Fruit fly (Drosophila melanogaster): ENCODE measurements around the gene CG11839.

The CG11839 gene

dm6 chr3R:25066856-25067255, 2.9 kb upstream of the CG11839 start:
- no peak for TF ChIP-seq Ets96B (tag; optimal IDR thresholded peaks at IDR 0.05)

dm6 chr3R:25070871-25071270, 1.1 kb downstream of the CG11839 start, which contains the start of gene CG11836:
CG11836 (plus strand) TSS chr3R:25071126.
- TF ChIP-seq Blimp-1 (GFP tag; optimal IDR thresholded peaks at IDR 0.05) (peak; percentile 46), CG7368 (GFP tag; optimal IDR thresholded peaks at IDR 0.05) (no peak)

- TF ChIP-seq cyc (GFP tag; optimal IDR thresholded peaks at IDR 0.05): no peak
- no peak for TF ChIP-seq Lpt (GFP tag; optimal IDR thresholded peaks at IDR 0.05)
- TF ChIP-seq Eip78C (GFP tag): peak; percentile 82
- no peak for TF ChIP-seq CG8119 (GFP tag; IDR thresholded peaks at IDR 0.05)
- TF ChIP-seq CG11762 (GFP tag; optimal IDR thresholded peaks at IDR 0.05; ENCODE audit: insufficient read depth): no peak
- no peak for TF ChIP-seq CG6163 (GFP tag; IDR thresholded peaks at IDR 0.05)
- TF ChIP-seq CG6792 (GFP tag; optimal IDR thresholded peaks at IDR 0.05): no peak
- no peak for TF ChIP-seq CG1621 (tag; optimal IDR thresholded peaks at IDR 0.05)
- TF ChIP-seq Eip93F (GFP tag; optimal IDR thresholded peaks at IDR 0.05): peak; percentile 53
- no peak for TF ChIP-seq Sox15 (GFP tag; optimal IDR thresholded peaks at IDR 0.05)
- peak; percentile 27 for TF ChIP-seq Sox14 (GFP tag; optimal IDR thresholded peaks at IDR 0.05)
- no peak for TF ChIP-seq Sox102F (GFP tag; optimal IDR thresholded peaks at IDR 0.05)
- TF ChIP-seq esn (GFP tag; optimal IDR thresholded peaks at IDR 0.05): peak; percentile 47
- no peak for TF ChIP-seq CG9139 (GFP tag; optimal IDR thresholded peaks at IDR 0.05)
- no peak for TF ChIP-seq salr (GFP tag; optimal IDR thresholded peaks at IDR 0.05)
- TF ChIP-seq CG8632 (GFP tag; optimal IDR thresholded peaks at IDR 0.05): no peak
- peak; percentile 1 for TF ChIP-seq achi (GFP tag; optimal IDR thresholded peaks at IDR 0.05)
- TF ChIP-seq CG31627 (GFP tag; optimal IDR thresholded peaks at IDR 0.05): no peak
- no peak for TF ChIP-seq fd85E (GFP tag; optimal IDR thresholded peaks at IDR 0.05)
- no peak for TF ChIP-seq svp (GFP tag)
- TF ChIP-seq CG3032 (tag; optimal IDR thresholded peaks at IDR 0.05): peak; percentile 13
- TF ChIP-seq CG3919 (GFP tag; optimal IDR thresholded peaks at IDR 0.05): no peak
- no peak for TF ChIP-seq vri (GFP tag; optimal IDR thresholded peaks at IDR 0.05)
- TF ChIP-seq CG10669 (GFP tag; optimal IDR thresholded peaks at IDR 0.05): no peak
- no peak for TF ChIP-seq Hr4 (GFP tag; optimal IDR thresholded peaks at IDR 0.05)
- TF ChIP-seq Hr39 (GFP tag; optimal IDR thresholded peaks at IDR 0.05): no peak
- TF ChIP-seq dsx (GFP tag; optimal IDR thresholded peaks at IDR 0.05; ENCODE audit: poor library complexity, severe bottlenecking): no peak
- TF ChIP-seq ss (GFP tag; optimal IDR thresholded peaks at IDR 0.05): no peak
- TF ChIP-seq Ets96B (tag; optimal IDR thresholded peaks at IDR 0.05): no peak
- TF ChIP-seq OdsH (GFP tag; optimal IDR thresholded peaks at IDR 0.05): peak; percentile 10
- no peak for TF ChIP-seq eg (GFP tag; IDR thresholded peaks at IDR 0.05)
- no peak for TF ChIP-seq CG6854 (GFP tag; optimal IDR thresholded peaks at IDR 0.05)
- TF ChIP-seq CG4318 (GFP tag; optimal IDR thresholded peaks at IDR 0.05): no peak
- TF ChIP-seq Ets21C (GFP tag; optimal IDR thresholded peaks at IDR 0.05): no peak
- TF ChIP-seq Smox (GFP tag; optimal IDR thresholded peaks at IDR 0.05): no peak
- TF ChIP-seq Eip75B (GFP tag; optimal IDR thresholded peaks at IDR 0.05): peak; percentile 34
- no peak for TF ChIP-seq CG10631 (GFP tag; optimal IDR thresholded peaks at IDR 0.05)
- TF ChIP-seq fkh (GFP tag; optimal IDR thresholded peaks at IDR 0.05): peak; percentile 97
- TF ChIP-seq acj6 (GFP tag; optimal IDR thresholded peaks at IDR 0.05): peak; percentile 3
- peak; percentile 11 for TF ChIP-seq topi (GFP tag; optimal IDR thresholded peaks at IDR 0.05)
- no peak for TF ChIP-seq CG11902 (GFP tag; optimal IDR thresholded peaks at IDR 0.05)
- TF ChIP-seq Met (GFP tag; optimal IDR thresholded peaks at IDR 0.05): no peak
These were observed 4.8 kb downstream of the CG11839 start, which contains the start of the genes shams and CG11920 for dm6 chr3R:25074558-25074964. shams (minus strand) TSS chr3R:25074607. CG11920 (plus strand) TSS chr3R:25074877.

Measured in whole organism, prepupa.